Worm (Caenorhabditis elegans) whole organism, late embryonic: Measurements from ENCODE around the gene Y105C5B.8.

Experiments used
- C08G9.2 ChIP-seq: sonication (generic microtip); optimal IDR thresholded peaks from 2 replicates; lab custom pipeline; 2016; ENCODE audit warnings: mild to moderate bottlenecking, missing genetic modification characterization, moderate library complexity, missing compliant biosample characterization
- Y22D7AL.16 ChIP-seq: sonication (generic microtip); optimal IDR thresholded peaks from 2 replicates; lab custom pipeline; 2016; ENCODE audit warnings: missing genetic modification characterization, missing compliant biosample characterization
- ahr-1 ChIP-seq: sonication (generic microtip); optimal IDR thresholded peaks from 2 replicates; lab custom pipeline; 2016; ENCODE audit warnings: missing genetic modification characterization, missing compliant biosample characterization
- ama-1 ChIP-seq: fragments of 150-350 bp; optimal IDR thresholded peaks from 2 replicates; lab custom pipeline; 2014
- ceh-19 ChIP-seq: fragments of 200-800 bp; sonication (Bioruptor generic); optimal IDR thresholded peaks from 2 replicates; lab custom pipeline; 2018; ENCODE audit warnings: mild to moderate bottlenecking, missing genetic modification characterization, missing compliant biosample characterization
- ceh-31 ChIP-seq: sonication (generic microtip); optimal IDR thresholded peaks from 2 replicates; lab custom pipeline; 2016; ENCODE audit warnings: missing genetic modification characterization, missing compliant biosample characterization
- ceh-34 ChIP-seq: sonication (generic microtip); optimal IDR thresholded peaks from 2 replicates; lab custom pipeline; 2016; ENCODE audit warnings: mild to moderate bottlenecking, missing genetic modification characterization, missing compliant biosample characterization
- ceh-48 ChIP-seq: sonication (generic microtip); optimal IDR thresholded peaks from 2 replicates; lab custom pipeline; 2016; ENCODE audit warnings: missing genetic modification characterization, inconsistent platforms, missing compliant biosample characterization
- che-1 ChIP-seq: sonication (generic microtip); optimal IDR thresholded peaks from 2 replicates; lab custom pipeline; 2016; ENCODE audit warnings: mild to moderate bottlenecking, missing genetic modification characterization, missing compliant biosample characterization
- dmd-4 ChIP-seq: sonication (generic microtip); optimal IDR thresholded peaks from 2 replicates; lab custom pipeline; 2016; ENCODE audit warnings: borderline replicate concordance, missing genetic modification characterization, missing compliant biosample characterization
- elt-2 ChIP-seq: sonication (generic microtip); optimal IDR thresholded peaks from 2 replicates; lab custom pipeline; 2016; ENCODE audit warnings: missing genetic modification reagents, missing genetic modification characterization, missing compliant biosample characterization
- elt-4 ChIP-seq: sonication (generic microtip); optimal IDR thresholded peaks from 2 replicates; lab custom pipeline; 2016; ENCODE audit warnings: missing genetic modification characterization, missing compliant biosample characterization
- ets-4 ChIP-seq: sonication (generic microtip); optimal IDR thresholded peaks from 2 replicates; lab custom pipeline; 2016; ENCODE audit warnings: missing genetic modification characterization, missing compliant biosample characterization
- eyg-1 ChIP-seq: sonication (generic microtip); optimal IDR thresholded peaks from 2 replicates; lab custom pipeline; 2016; ENCODE audit warnings: missing genotype, missing genetic modification characterization, missing compliant biosample characterization
- fax-1 ChIP-seq: sonication (generic microtip); optimal IDR thresholded peaks from 2 replicates; lab custom pipeline; 2016; ENCODE audit warnings: missing genotype, missing genetic modification characterization, missing compliant biosample characterization
- fkh-10 ChIP-seq: fragments of 150-350 bp; optimal IDR thresholded peaks from 2 replicates; lab custom pipeline; 2014; ENCODE audit warnings: missing biosample characterization, missing genetic modification reagents, missing genetic modification characterization
- hlh-13 ChIP-seq: fragments of 200-800 bp; sonication (Bioruptor generic); optimal IDR thresholded peaks from 2 replicates; lab custom pipeline; 2018; ENCODE audit warnings: mild to moderate bottlenecking, missing genetic modification characterization, missing compliant biosample characterization
- hlh-15 ChIP-seq: sonication (generic microtip); optimal IDR thresholded peaks from 2 replicates; lab custom pipeline; 2016; ENCODE audit warnings: missing genetic modification characterization, missing compliant biosample characterization
- hlh-30 ChIP-seq: sonication (generic microtip); optimal IDR thresholded peaks from 2 replicates; lab custom pipeline; 2017; ENCODE audit warnings: antibody characterized with exemption, missing genetic modification characterization, missing compliant biosample characterization; ENCODE audit not compliant: insufficient read depth
- hlh-8 ChIP-seq: sonication (generic microtip); optimal IDR thresholded peaks from 2 replicates; lab custom pipeline; 2016; ENCODE audit warnings: missing genotype, missing genetic modification characterization, missing compliant biosample characterization
- lin-11 ChIP-seq: fragments of 200-800 bp; sonication (Bioruptor generic); optimal IDR thresholded peaks from 2 replicates; lab custom pipeline; 2018; ENCODE audit warnings: mild to moderate bottlenecking, missing genetic modification characterization, missing compliant biosample characterization
- madf-2 ChIP-seq: sonication (generic microtip); optimal IDR thresholded peaks from 2 replicates; lab custom pipeline; 2017; ENCODE audit warnings: missing genetic modification characterization, missing compliant biosample characterization
- mec-3 ChIP-seq: sonication (generic microtip); optimal IDR thresholded peaks from 2 replicates; lab custom pipeline; 2016; ENCODE audit warnings: borderline replicate concordance, missing genetic modification characterization, missing compliant biosample characterization
- nhr-11 ChIP-seq: fragments of 150-350 bp; optimal IDR thresholded peaks from 2 replicates; lab custom pipeline; 2014; ENCODE audit warnings: missing biosample characterization, missing genetic modification characterization
- nhr-232 ChIP-seq: sonication (generic microtip); optimal IDR thresholded peaks from 2 replicates; lab custom pipeline; 2016; ENCODE audit warnings: missing genetic modification characterization, missing compliant biosample characterization
- pha-4 ChIP-seq: fragments of 150-350 bp; optimal IDR thresholded peaks from 2 replicates; lab custom pipeline; 2018; ENCODE audit warnings: missing biosample characterization, missing genetic modification reagents, missing genetic modification characterization
- pqm-1 ChIP-seq: sonication (generic microtip); optimal IDR thresholded peaks from 2 replicates; lab custom pipeline; 2016; ENCODE audit warnings: missing genetic modification characterization, missing compliant biosample characterization
- ref-2 ChIP-seq: sonication (generic microtip); optimal IDR thresholded peaks from 2 replicates; lab custom pipeline; 2016; ENCODE audit warnings: missing genetic modification characterization, missing compliant biosample characterization
- sox-2 ChIP-seq: fragments of 200-800 bp; sonication (Bioruptor generic); IDR thresholded peaks from 2 replicates; pipeline ENCODE4 v1.3.6; 2022; ENCODE audit warnings: missing genetic modification reagents, missing genetic modification characterization, missing compliant biosample characterization
- sox-4 ChIP-seq: sonication (generic microtip); optimal IDR thresholded peaks from 2 replicates; lab custom pipeline; 2017; ENCODE audit warnings: mild to moderate bottlenecking, missing genetic modification characterization, inconsistent platforms, missing compliant biosample characterization
- syd-9 ChIP-seq: sonication (generic microtip); optimal IDR thresholded peaks from 2 replicates; lab custom pipeline; 2016; ENCODE audit warnings: mild to moderate bottlenecking, missing genetic modification characterization, moderate library complexity, missing compliant biosample characterization
- tbx-2 ChIP-seq: sonication (generic microtip); optimal IDR thresholded peaks from 2 replicates; lab custom pipeline; 2016; ENCODE audit warnings: missing genetic modification characterization, missing compliant biosample characterization
- unc-42 ChIP-seq: sonication (generic microtip); optimal IDR thresholded peaks from 2 replicates; lab custom pipeline; 2016; ENCODE audit warnings: missing genotype, missing genetic modification characterization, missing compliant biosample characterization
- ztf-16 ChIP-seq: sonication (generic microtip); optimal IDR thresholded peaks from 2 replicates; lab custom pipeline; 2017; ENCODE audit warnings: missing genetic modification characterization, missing compliant biosample characterization

Gene Y105C5B.8

ce11 chrIV:15961069-15961468, 34.4 kb upstream of the Y105C5B.8 start:
- TF ChIP-seq ref-2 (tag; lab: Kevin White, UChicago) (no peak), hlh-13 (GFP tag; lab: Kevin White, UChicago) (no peak), hlh-8 (tag; lab: Kevin White, UChicago) (no peak), ceh-34 (no peak), ceh-31 (no peak), fax-1 (tag; lab: Kevin White, UChicago) (no peak), ama-1 (lab: Kevin White, UChicago) (no peak), lin-11 (no peak), fkh-10 (GFP tag; lab: Kevin White, UChicago) (no peak), nhr-11 (tag; lab: Kevin White, UChicago) (no peak), ahr-1 (tag; lab: Kevin White, UChicago) (no peak), ets-4 (tag; lab: Kevin White, UChicago) (no peak)

- TF ChIP-seq pha-4 (tag; lab: Kevin White, UChicago) = no peak
- no peak for TF ChIP-seq syd-9 (tag; lab: Kevin White, UChicago)
- TF ChIP-seq mec-3 = no peak
- TF ChIP-seq tbx-2 (tag; lab: Kevin White, UChicago) = no peak
- TF ChIP-seq pqm-1 (tag; lab: Kevin White, UChicago) = no peak
- TF ChIP-seq ceh-48 (tag; lab: Kevin White, UChicago) = no peak
- TF ChIP-seq fkh-10 (GFP tag; lab: Kevin White, UChicago) = no peak
- TF ChIP-seq hlh-8 (tag; lab: Kevin White, UChicago) = no peak
Measured at ce11 chrIV:15955349-15955748, 28.7 kb upstream of the Y105C5B.8 start.

- no peak for TF ChIP-seq hlh-15 (tag; lab: Kevin White, UChicago)
- no peak for TF ChIP-seq madf-2
- TF ChIP-seq unc-42 (tag; lab: Kevin White, UChicago) = no peak
- TF ChIP-seq ceh-34 = no peak
- TF ChIP-seq eyg-1 (tag; lab: Kevin White, UChicago) = no peak
- TF ChIP-seq mec-3 = no peak
- no peak for TF ChIP-seq ahr-1 (tag; lab: Kevin White, UChicago)
- no peak for TF ChIP-seq sox-4 (tag; lab: Kevin White, UChicago)
- no peak for TF ChIP-seq sox-2 (GFP tag; lab: Robert Waterston, UW)
- TF ChIP-seq ztf-16 (tag; lab: Kevin White, UChicago) = no peak
- no peak for TF ChIP-seq ceh-19
- TF ChIP-seq nhr-232 (tag; lab: Kevin White, UChicago) = no peak
- no peak for TF ChIP-seq dmd-4 (tag; lab: Kevin White, UChicago)
- no peak for TF ChIP-seq C08G9.2 (tag; lab: Kevin White, UChicago)
- TF ChIP-seq elt-4 (tag; lab: Kevin White, UChicago) = no peak
- no peak for TF ChIP-seq che-1 (tag; lab: Kevin White, UChicago)
- no peak for TF ChIP-seq hlh-30 (tag; lab: Kevin White, UChicago)
- TF ChIP-seq Y22D7AL.16 (tag; lab: Kevin White, UChicago) = no peak
Measured at ce11 chrIV:15953689-15954088, 27.0 kb upstream of the Y105C5B.8 start.

ce11 chrIV:15951640-15952039, 25.0 kb upstream of the Y105C5B.8 start, which contains the start of gene Y105C5B.15:
Y105C5B.15 (plus strand) TSS chrIV:15951936.
- TF ChIP-seq elt-2 (tag; lab: Kevin White, UChicago) = peak; percentile 1
- TF ChIP-seq unc-42 (tag; lab: Kevin White, UChicago) = no peak

- TF ChIP-seq pqm-1 (tag; lab: Kevin White, UChicago) (no peak), ztf-16 (tag; lab: Kevin White, UChicago) (no peak), unc-42 (tag; lab: Kevin White, UChicago) (no peak)
Measured at ce11 chrIV:15950838-15951581, 24.4 kb upstream of the Y105C5B.8 start, which contains the start of gene ifas-3. ifas-3 (minus strand) TSS chrIV:15950888.
